Worm (Caenorhabditis elegans): ENCODE measurements around the gene puf-12.

DNA sequence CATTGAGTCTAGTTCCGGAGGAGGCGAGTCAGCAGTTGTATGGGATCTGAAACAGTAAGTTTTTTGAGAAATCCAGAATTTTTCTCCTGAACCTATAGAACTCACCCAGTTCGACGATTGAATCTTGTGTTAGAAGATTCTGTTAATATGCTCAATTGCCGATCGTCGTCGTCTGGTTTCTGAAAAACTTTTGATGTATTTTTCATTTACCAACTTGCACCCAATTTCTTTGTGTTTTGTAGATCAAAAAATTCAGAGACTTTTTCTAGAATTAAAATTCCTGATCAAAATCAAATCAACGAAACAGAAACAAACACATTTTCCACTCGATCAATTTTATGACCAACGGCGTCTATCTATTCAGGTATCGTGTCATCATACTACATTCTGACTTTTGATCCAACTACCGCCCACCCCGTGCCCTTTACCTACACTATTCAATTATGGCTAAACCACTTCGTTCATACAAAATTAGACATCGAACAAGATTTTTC is 43.5 kb upstream of the puf-12 start, which contains the start of gene C18D1.2:
- no peak for TF ChIP-seq efl-1 (optimal IDR thresholded peaks at IDR 0.05)
- TF ChIP-seq efl-1 (GFP tag; optimal IDR thresholded peaks at IDR 0.05 in 1 of 2) = peak in 1 of 2 experiments; percentile 91
- no peak for TF ChIP-seq nhr-84 (tag; optimal IDR thresholded peaks at IDR 0.05)
- TF ChIP-seq unc-62 (GFP tag; optimal IDR thresholded peaks at IDR 0.05) = no peak
- TF ChIP-seq ceh-63 (GFP tag; optimal IDR thresholded peaks at IDR 0.05) = no peak
- no peak for TF ChIP-seq nhr-71 (tag; optimal IDR thresholded peaks at IDR 0.05)
